Worm (Caenorhabditis elegans): Measurements from ENCODE around the gene ace-1.

The ace-1 gene

ce11 chrX:16384010-16384409 lies 16.9 kb downstream of the ace-1 start:
- no peak for TF ChIP-seq unc-62 (GFP tag; optimal IDR thresholded peaks at IDR 0.05)

DNA sequence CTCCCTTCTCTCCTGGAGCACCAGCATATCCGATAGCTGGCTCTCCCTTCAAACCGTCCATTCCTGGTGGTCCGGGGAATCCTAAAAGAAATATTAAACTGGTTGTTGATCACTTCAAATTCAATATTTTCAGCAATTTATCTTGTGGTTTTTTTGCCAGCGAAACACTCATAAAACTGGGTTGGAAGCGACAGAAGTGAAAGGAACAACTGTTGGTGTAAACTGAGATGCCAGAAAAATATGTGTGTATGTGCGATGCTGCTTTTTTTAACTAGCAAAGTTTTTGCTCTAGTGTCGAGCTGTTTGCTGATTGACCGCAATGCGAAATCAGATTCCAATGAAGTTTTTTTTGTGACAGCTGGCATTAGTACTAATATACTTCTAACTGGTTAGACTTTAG lies 20.1 kb downstream of the ace-1 start:
- no peak for TF ChIP-seq unc-62 (GFP tag; optimal IDR thresholded peaks at IDR 0.05)

DNA sequence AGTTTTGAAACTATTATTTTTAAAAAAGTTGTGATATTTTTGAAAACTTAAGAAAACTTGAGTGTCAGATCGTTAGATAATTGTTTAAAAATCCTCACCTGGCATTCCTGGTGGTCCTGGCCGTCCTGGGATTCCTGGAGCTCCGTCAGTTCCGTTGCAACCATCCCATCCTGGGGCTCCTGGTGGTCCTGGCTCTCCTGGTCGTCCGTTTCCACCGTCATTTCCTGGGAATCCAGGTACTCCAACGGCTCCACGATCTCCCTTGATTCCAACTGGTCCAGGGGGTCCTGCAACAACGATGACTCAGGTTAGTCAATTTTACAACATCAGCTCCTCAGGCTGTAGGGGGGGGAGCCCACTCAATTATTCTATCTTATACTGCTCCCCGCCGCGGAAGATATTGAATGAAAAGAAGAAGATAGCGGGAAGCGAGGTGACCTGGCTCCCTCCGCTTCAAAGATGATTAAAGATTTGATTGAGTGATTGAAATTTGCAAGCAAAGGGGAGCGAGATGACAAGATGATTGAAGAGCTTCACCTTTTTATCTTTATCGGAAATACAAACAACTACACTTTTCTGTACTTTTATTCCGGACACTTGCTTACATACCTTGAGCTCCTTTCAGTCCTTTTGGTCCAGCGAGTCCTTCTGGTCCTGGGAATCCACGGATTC lies 20.7 kb downstream of the ace-1 start:
- no peak for TF ChIP-seq unc-62 (GFP tag; optimal IDR thresholded peaks at IDR 0.05)

DNA sequence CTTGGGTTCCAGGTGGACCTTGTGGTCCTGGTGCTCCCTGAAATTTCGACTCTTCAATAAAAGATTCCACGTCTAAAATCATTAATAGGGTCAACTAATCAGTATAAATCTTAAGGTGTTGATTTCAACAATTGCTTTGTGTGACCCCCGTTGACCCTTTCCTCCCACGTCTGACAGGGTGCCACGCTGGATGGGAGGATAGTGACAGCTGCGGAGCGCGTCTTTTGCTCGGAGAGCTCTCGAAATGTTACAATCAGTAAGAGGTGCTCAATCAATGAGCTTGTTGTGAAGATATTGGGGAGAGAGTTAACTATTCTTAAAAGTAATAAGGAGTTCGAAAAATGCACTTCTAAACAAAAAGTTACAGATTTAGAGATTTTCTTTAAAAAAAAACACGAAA lies 21.3 kb downstream of the ace-1 start:
- no peak for TF ChIP-seq unc-62 (GFP tag; optimal IDR thresholded peaks at IDR 0.05)

ce11 chrX:16389273-16389672 lies 22.2 kb downstream of the ace-1 start, which contains the start of gene let-2:
let-2 (minus strand) TSS chrX:16389340.
- no peak for TF ChIP-seq unc-62 (GFP tag; optimal IDR thresholded peaks at IDR 0.05)

DNA sequence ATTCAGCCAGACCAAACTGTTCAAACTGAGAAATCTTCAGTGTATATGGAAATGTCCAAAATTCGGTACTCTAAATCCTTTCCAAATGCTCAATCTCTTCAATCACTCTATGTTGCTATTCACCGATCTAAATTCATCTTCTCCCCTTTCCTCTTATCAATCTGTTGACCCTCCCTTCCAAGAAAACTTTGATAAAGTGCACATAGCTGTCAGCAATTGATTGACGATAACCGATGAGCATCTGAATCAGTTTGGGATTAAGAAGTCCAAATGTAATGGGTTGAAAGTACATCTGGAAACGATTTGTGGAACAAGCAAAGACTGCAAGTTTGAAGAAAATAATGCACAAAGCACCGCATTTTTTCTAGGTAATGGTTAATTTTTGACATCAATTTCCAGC lies 22.9 kb downstream of the ace-1 start:
- TF ChIP-seq unc-62 (GFP tag; optimal IDR thresholded peaks at IDR 0.05) = no peak

DNA sequence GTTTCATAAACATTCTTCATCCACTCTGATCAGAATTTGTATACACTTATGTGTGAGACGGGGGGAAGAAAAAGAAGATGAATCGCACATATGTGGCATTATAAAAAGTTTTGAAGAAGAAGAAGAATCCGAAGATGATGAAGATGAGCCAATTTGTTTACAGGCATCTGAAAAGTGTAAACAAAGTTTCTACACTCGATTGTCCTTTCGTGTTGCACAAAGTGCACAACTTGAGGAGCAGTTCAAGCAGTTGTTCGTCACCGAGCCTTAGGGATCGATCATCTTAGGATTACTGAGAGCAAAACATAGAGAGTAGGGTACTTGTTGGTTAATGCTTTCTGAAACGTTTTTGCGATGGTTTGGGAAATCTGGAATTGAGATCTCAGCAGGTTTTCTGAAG lies 24.0 kb downstream of the ace-1 start:
- no peak for TF ChIP-seq unc-62 (GFP tag; optimal IDR thresholded peaks at IDR 0.05)

- no peak for TF ChIP-seq unc-62 (GFP tag; optimal IDR thresholded peaks at IDR 0.05)
These were observed 25.0 kb downstream of the ace-1 start for ce11 chrX:16392107-16392506.

ce11 chrX:16398420-16398925 lies 31.4 kb downstream of the ace-1 start, which contains the start of gene F01G12.18:
F01G12.18 (minus strand) TSS chrX:16398470.
- no peak for TF ChIP-seq unc-62 (GFP tag; optimal IDR thresholded peaks at IDR 0.05)

DNA sequence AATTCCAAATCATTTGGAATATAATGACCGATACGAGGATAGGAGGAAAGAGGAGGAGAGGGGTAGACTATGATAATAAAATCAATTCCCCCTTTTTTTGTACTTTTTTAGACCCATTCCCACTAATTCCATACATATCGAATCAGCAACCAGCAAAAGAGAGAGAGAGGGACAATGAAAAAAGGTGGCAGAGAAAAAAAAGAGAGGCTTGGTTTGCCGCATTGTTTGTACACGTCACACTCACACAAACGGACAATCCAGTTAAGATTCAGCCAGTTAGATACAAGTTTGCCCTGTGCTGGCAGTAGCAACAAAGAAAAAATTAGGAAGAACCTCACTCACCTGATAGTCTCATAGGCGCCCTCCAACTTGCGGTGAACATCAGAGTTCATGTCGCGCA lies 33.8 kb downstream of the ace-1 start:
- TF ChIP-seq unc-62 (GFP tag; optimal IDR thresholded peaks at IDR 0.05) = no peak

ce11 chrX:16402303-16402702 lies 35.2 kb downstream of the ace-1 start:
- no peak for TF ChIP-seq unc-62 (GFP tag; optimal IDR thresholded peaks at IDR 0.05)

DNA sequence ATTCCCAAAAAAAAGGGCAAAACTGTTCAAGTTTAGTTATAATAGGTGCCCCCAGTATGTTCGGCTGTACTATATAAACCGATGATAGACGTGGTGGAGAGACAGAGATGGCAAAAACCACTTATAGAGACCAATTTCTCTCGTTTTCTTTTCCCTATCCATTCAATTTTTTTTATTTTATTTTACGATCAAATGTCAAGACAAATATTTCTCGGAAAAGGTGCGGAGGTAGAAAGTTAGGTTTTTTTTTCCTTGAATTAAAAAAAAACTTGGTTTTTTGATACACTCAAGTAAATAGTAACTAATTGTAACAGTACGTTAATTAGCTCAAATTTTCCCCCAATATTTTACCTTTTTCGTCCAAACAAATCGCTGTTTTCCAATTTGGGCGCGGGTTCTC lies 35.7 kb downstream of the ace-1 start:
- TF ChIP-seq unc-62 (GFP tag; optimal IDR thresholded peaks at IDR 0.05) = no peak

DNA sequence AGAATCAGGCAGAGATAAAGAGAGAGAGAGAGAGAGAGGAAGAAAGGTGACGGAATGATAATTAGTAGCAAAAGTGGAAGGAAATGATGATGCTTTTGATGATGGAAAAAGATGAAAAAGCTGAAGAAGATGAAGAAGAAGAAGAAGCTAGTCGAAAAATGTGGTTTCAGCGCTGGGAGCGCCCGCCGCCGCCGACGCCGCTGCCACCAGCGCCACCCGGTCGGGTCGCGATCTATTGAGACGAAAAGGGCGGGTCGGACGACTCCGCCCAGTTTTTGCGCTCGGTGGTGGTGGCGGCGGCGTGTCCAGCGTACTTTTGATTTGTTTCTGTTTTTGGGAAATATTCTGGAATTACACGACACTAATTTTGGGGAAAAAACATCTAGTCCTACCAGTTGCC lies 36.3 kb downstream of the ace-1 start:
- no peak for TF ChIP-seq unc-62 (GFP tag; optimal IDR thresholded peaks at IDR 0.05)

DNA sequence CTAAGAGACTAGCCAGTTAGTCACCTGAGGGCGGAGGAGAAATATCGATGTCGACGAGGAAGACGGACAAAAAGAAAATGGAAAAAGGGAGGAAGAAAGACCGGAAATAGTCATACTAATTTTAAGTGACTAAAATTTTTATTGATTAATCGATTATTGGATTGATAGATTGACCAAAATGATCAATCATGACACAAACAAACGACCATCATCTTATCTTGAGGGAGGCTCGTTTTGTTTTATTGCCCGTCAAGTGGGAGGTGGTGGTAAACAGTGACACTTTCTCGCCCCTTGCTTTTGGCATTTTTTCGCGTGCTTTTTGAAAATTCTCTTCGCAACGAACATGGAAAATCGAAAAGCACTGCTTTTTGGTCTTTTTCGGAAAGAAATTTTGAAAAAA lies 37.7 kb downstream of the ace-1 start:
- TF ChIP-seq unc-62 (GFP tag; optimal IDR thresholded peaks at IDR 0.05) = no peak

DNA sequence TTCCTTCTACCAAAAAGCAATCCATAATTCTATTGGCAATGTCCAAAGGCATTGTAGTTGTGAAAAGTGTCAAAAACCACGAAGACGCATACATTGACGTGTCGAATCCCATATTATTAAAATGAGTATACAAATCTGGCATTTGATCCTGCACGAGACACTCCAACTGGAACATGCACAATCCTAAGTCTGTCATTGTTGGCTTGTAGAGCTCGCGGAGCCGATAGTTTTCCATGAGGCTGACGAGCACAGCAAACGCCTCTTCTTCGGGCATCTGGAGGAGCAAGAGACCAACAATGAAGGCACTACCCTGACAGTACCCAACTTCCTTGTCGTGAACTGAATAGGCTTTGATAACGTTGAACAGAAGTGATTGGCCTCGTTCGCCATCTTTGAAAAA lies 39.5 kb downstream of the ace-1 start:
- TF ChIP-seq unc-62 (GFP tag; optimal IDR thresholded peaks at IDR 0.05) = no peak

DNA sequence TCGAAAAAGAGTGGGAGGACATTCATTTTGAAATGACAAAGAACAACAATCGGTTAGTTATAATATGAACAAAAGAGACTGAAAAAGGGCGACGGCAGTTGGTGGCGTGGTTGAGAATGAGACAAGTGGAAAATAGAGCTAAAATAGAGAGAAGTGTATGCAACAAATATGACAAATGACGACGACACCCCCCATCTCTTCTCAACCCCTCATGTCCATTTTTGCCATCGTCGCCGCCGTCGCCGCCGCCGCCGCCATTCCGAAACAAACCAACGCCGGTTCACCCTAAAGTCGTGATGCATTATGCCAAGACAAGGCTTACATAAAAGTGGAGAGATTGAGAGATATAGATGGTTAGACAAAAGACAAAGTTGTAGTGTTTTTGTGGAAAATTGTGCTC lies 42.1 kb downstream of the ace-1 start:
- TF ChIP-seq unc-62 (GFP tag; optimal IDR thresholded peaks at IDR 0.05) = no peak

DNA sequence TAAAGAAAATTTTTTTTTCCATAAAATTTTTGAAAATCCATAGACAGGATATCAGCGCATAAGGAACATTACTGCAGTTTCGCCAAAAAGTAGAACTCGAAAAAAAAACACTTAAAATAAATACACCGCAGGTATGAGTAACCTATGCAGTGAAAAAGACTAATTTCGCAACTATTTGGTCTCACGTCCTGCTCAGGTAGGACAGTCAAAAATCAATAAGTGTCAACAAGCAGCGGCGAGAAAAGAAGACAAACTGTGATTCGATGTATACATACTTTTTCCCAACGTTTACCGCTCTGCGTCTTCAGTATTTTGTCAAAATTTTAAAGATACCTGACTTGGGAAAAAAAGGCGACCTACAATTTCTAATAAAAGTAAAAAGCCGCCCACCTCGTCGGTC lies 44.9 kb downstream of the ace-1 start:
- TF ChIP-seq unc-62 (GFP tag; optimal IDR thresholded peaks at IDR 0.05) = no peak

Measured in whole organism, dauer.